Worm (Caenorhabditis elegans) whole organism, late embryonic: Measurements from ENCODE around the gene ptr-8.
"Not testable (repeated sequence)": the region's sequence is repeated elsewhere in the genome, so short reads cannot be mapped to it uniquely, and the experiment has no call there.

ENCODE experiments used
- C38D4.7 ChIP-seq: fragments of 200-800 bp; sonication (Bioruptor generic); optimal IDR thresholded peaks from 2 replicates; lab custom pipeline; 2018; ENCODE audit warnings: mild to moderate bottlenecking, missing genetic modification characterization, moderate library complexity, missing compliant biosample characterization
- F13H6.1 ChIP-seq: sonication (generic microtip); optimal IDR thresholded peaks from 2 replicates; lab custom pipeline; 2016; ENCODE audit warnings: missing genetic modification characterization, missing compliant biosample characterization
- T23F11.4 ChIP-seq: fragments of 200-800 bp; sonication (Bioruptor generic); optimal IDR thresholded peaks from 2 replicates; lab custom pipeline; 2018; ENCODE audit warnings: mild to moderate bottlenecking, missing genetic modification characterization, missing compliant biosample characterization
- ahr-1 ChIP-seq: sonication (generic microtip); optimal IDR thresholded peaks from 2 replicates; lab custom pipeline; 2016; ENCODE audit warnings: missing genetic modification characterization, missing compliant biosample characterization
- ama-1 ChIP-seq: fragments of 150-350 bp; optimal IDR thresholded peaks from 2 replicates; lab custom pipeline; 2014
- ceh-14 ChIP-seq: sonication (generic microtip); optimal IDR thresholded peaks from 2 replicates; lab custom pipeline; 2016; ENCODE audit warnings: missing genotype, missing genetic modification characterization, missing compliant biosample characterization
- ceh-30 ChIP-seq: fragments of 150-350 bp; optimal IDR thresholded peaks from 2 replicates; lab custom pipeline; 2014; ENCODE audit warnings: missing biosample characterization, missing genetic modification characterization
- ceh-45 ChIP-seq: fragments of 200-800 bp; sonication (Bioruptor generic); IDR thresholded peaks from 2 replicates; pipeline ENCODE4 v1.3.6; 2022; ENCODE audit warnings: missing genetic modification reagents, missing genetic modification characterization, missing compliant biosample characterization
- ceh-48 ChIP-seq: sonication (generic microtip); optimal IDR thresholded peaks from 2 replicates; lab custom pipeline; 2016; ENCODE audit warnings: missing genetic modification characterization, inconsistent platforms, missing compliant biosample characterization
- ceh-6 ChIP-seq: fragments of 200-800 bp; sonication (Bioruptor generic); optimal IDR thresholded peaks from 2 replicates; lab custom pipeline; 2018; ENCODE audit warnings: mild to moderate bottlenecking, missing genetic modification characterization, missing compliant biosample characterization
- che-1 ChIP-seq: sonication (generic microtip); optimal IDR thresholded peaks from 2 replicates; lab custom pipeline; 2016; ENCODE audit warnings: mild to moderate bottlenecking, missing genetic modification characterization, missing compliant biosample characterization
- dmd-4 ChIP-seq: sonication (generic microtip); optimal IDR thresholded peaks from 2 replicates; lab custom pipeline; 2016; ENCODE audit warnings: borderline replicate concordance, missing genetic modification characterization, missing compliant biosample characterization
- elt-4 ChIP-seq: sonication (generic microtip); optimal IDR thresholded peaks from 2 replicates; lab custom pipeline; 2016; ENCODE audit warnings: missing genetic modification characterization, missing compliant biosample characterization
- ets-4 ChIP-seq: sonication (generic microtip); optimal IDR thresholded peaks from 2 replicates; lab custom pipeline; 2016; ENCODE audit warnings: missing genetic modification characterization, missing compliant biosample characterization
- fkh-10 ChIP-seq: fragments of 150-350 bp; optimal IDR thresholded peaks from 2 replicates; lab custom pipeline; 2014; ENCODE audit warnings: missing biosample characterization, missing genetic modification reagents, missing genetic modification characterization
- hlh-15 ChIP-seq: sonication (generic microtip); optimal IDR thresholded peaks from 2 replicates; lab custom pipeline; 2016; ENCODE audit warnings: missing genetic modification characterization, missing compliant biosample characterization
- hlh-30 ChIP-seq: sonication (generic microtip); optimal IDR thresholded peaks from 2 replicates; lab custom pipeline; 2017; ENCODE audit warnings: antibody characterized with exemption, missing genetic modification characterization, missing compliant biosample characterization; ENCODE audit not compliant: insufficient read depth
- madf-2 ChIP-seq: sonication (generic microtip); optimal IDR thresholded peaks from 2 replicates; lab custom pipeline; 2017; ENCODE audit warnings: missing genetic modification characterization, missing compliant biosample characterization
- pag-3 ChIP-seq: sonication (generic microtip); optimal IDR thresholded peaks from 2 replicates; lab custom pipeline; 2016; ENCODE audit warnings: missing compliant biosample characterization, missing genetic modification characterization, borderline replicate concordance
- pat-9 ChIP-seq: fragments of 200-800 bp; sonication (Bioruptor generic); optimal IDR thresholded peaks from 2 replicates; lab custom pipeline; 2018; ENCODE audit warnings: mild to moderate bottlenecking, missing genetic modification characterization, moderate library complexity, missing compliant biosample characterization
- pha-2 ChIP-seq: sonication (generic microtip); optimal IDR thresholded peaks from 2 replicates; lab custom pipeline; 2017; ENCODE audit warnings: mild to moderate bottlenecking, missing genetic modification characterization, missing compliant biosample characterization
- pha-4 ChIP-seq: fragments of 150-350 bp; optimal IDR thresholded peaks from 2 replicates; lab custom pipeline; 2018; ENCODE audit warnings: missing biosample characterization, missing genetic modification reagents, missing genetic modification characterization
- pqm-1 ChIP-seq: sonication (generic microtip); optimal IDR thresholded peaks from 2 replicates; lab custom pipeline; 2016; ENCODE audit warnings: missing genetic modification characterization, missing compliant biosample characterization
- sdc-2 ChIP-seq: sonication (generic microtip); optimal IDR thresholded peaks from 2 replicates; lab custom pipeline; 2016; ENCODE audit warnings: missing genotype, missing genetic modification characterization, missing compliant biosample characterization
- tbx-2 ChIP-seq: sonication (generic microtip); optimal IDR thresholded peaks from 2 replicates; lab custom pipeline; 2016; ENCODE audit warnings: missing genetic modification characterization, missing compliant biosample characterization
- unc-86 ChIP-seq: sonication (generic microtip); optimal IDR thresholded peaks from 2 replicates; lab custom pipeline; 2016; ENCODE audit warnings: missing genetic modification characterization, missing compliant biosample characterization
- zip-5 ChIP-seq: sonication (generic microtip); optimal IDR thresholded peaks from 2 replicates; lab custom pipeline; 2016; ENCODE audit warnings: missing genetic modification characterization, missing compliant biosample characterization

ptr-8 gene

DNA sequence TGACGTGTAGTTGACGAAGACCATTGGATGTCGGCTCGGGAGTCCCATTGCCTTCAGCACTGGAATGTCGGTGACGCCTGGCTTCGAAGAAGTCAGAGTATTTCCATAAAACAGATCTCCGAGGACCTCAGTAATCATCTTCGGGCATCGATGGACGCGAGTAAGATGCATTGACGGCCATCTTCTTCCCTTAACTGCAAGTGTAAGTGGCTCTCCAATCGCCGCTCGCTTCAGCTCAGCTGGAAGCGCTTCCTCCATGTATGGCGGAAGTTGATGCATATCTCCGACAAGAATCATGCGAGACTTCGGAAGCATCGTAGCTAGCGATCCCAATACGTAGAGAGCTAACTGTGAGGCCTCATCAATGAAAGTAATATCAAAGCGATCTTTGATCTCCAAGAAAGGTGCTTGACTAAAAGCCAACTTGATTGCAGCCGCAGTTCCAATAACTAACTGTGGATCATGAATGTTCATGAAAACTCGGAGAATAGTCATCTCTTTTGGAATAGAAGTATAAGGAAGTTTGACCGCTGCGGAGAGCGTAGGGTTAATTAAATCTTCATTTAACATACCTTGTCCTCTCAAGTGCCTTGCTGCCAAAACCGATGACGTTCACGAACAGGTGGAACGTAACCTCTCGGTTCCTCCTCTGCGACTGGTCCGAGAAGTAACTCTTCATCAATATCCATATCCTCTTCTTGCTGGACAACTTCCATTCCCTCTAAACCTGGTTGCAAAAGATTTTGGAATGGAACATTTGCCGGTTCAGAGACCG, 45.1 kb downstream of the ptr-8 start:
- no peak for TF ChIP-seq sdc-2 (tag; lab: Kevin White, UChicago)
- TF ChIP-seq pqm-1 (tag; lab: Kevin White, UChicago), result no peak
- TF ChIP-seq dmd-4, result no peak
- TF ChIP-seq elt-4 (tag; lab: Kevin White, UChicago), result no peak
- no peak for TF ChIP-seq ets-4
- TF ChIP-seq che-1 (tag; lab: Kevin White, UChicago), result no peak
- TF ChIP-seq, all 69 proteins: peak for 0

DNA sequence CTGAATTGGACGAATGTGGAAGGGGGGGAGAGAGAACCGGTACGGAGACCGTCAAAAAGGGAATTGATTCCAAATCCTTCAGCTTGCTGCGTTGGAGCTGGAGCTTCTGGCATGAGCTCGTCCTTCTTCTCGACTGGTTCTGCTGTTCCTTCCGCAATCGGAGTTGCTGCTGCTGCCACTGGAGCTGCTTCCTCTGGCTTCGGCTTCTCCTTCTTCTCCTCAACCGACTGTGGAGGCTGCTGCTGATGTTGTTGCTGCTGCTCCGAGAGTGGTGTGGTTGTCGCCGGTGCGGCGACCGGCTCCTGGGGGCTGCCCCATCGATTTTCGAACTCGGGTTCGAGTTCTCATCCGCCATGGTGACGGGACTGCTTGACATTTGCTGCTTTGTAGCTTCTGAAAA, 45.7 kb downstream of the ptr-8 start, which contains the start of gene R03D7.2:
Gene R03D7.2, minus strand, starts transcription at position 399 of the 400 bp plus-strand sequence.
- TF ChIP-seq pha-2 (no peak), ahr-1 (tag; lab: Kevin White, UChicago) (no peak), pag-3 (tag; lab: Kevin White, UChicago) (no peak)

ce11 chrII:10935336-10935735, 46.3 kb downstream of the ptr-8 start:
- TF ChIP-seq ceh-45 (GFP tag; lab: Robert Waterston, UW), result no peak
- TF ChIP-seq pat-9 (tag; lab: Kevin White, UChicago), result no peak
- TF ChIP-seq F13H6.1 (tag; lab: Kevin White, UChicago), result no peak
- no peak for TF ChIP-seq hlh-15 (tag; lab: Kevin White, UChicago)
- no peak for TF ChIP-seq T23F11.4
- no peak for TF ChIP-seq madf-2 (tag; lab: Kevin White, UChicago)
- TF ChIP-seq unc-86 (tag; lab: Kevin White, UChicago), result no peak
- no peak for TF ChIP-seq fkh-10
- TF ChIP-seq pha-4, result no peak
- no peak for TF ChIP-seq hlh-30 (tag; lab: Kevin White, UChicago)
- TF ChIP-seq ceh-6 (GFP tag; lab: Kevin White, UChicago), result no peak
- no peak for TF ChIP-seq tbx-2
- no peak for TF ChIP-seq ceh-30 (tag; lab: Kevin White, UChicago)
- no peak for TF ChIP-seq ets-4
- no peak for TF ChIP-seq sdc-2 (tag; lab: Kevin White, UChicago)
- no peak for TF ChIP-seq ceh-14
- TF ChIP-seq zip-5 (tag; lab: Kevin White, UChicago), result no peak

- TF ChIP-seq ceh-48; ama-1 (lab: Kevin White, UChicago); C38D4.7 (GFP tag; lab: Kevin White, UChicago): not testable (repeated sequence)
- TF ChIP-seq, all 69 proteins: peak for 0; not testable (repeated sequence) for 69
These were observed 52.8 kb downstream of the ptr-8 start, which contains the start of gene R03D7.15 for ce11 chrII:10941918-10942317. Gene R03D7.15 (plus strand): TSS chrII:10942216.
